Worm (Caenorhabditis elegans) whole organism, early embryonic: Measurements from ENCODE around the gene C24A3.4.

ENCODE experiments used
- aly-1 ChIP-seq: sonication (generic microtip); optimal IDR thresholded peaks from 2 replicates; lab custom pipeline; 2016; ENCODE audit warnings: missing genetic modification characterization, missing compliant biosample characterization
- ama-1 ChIP-seq: fragments of 150-350 bp; optimal IDR thresholded peaks from 2 replicates; lab custom pipeline; 2014
- ceh-36 ChIP-seq: sonication (generic microtip); optimal IDR thresholded peaks from 2 replicates; lab custom pipeline; 2016; ENCODE audit warnings: missing genetic modification characterization, inconsistent platforms, missing compliant biosample characterization
- ets-7 ChIP-seq: sonication (generic microtip); optimal IDR thresholded peaks from 2 replicates; lab custom pipeline; 2016; ENCODE audit warnings: missing genotype, missing genetic modification characterization, missing compliant biosample characterization
- flt-1 ChIP-seq: fragments of 200-800 bp; sonication (Bioruptor generic); IDR thresholded peaks from 2 replicates; pipeline ENCODE4 v1.3.6; 2022; ENCODE audit warnings: missing genetic modification characterization, missing compliant biosample characterization
- hmbx-1 ChIP-seq: sonication (generic microtip); optimal IDR thresholded peaks from 2 replicates; lab custom pipeline; 2016; ENCODE audit warnings: mild to moderate bottlenecking, missing genetic modification characterization, missing compliant biosample characterization
- hmg-4 ChIP-seq: fragments of 200-800 bp; sonication (Bioruptor generic); optimal IDR thresholded peaks from 2 replicates; lab custom pipeline; 2018; ENCODE audit warnings: mild to moderate bottlenecking, missing genetic modification characterization, missing compliant biosample characterization
- tbx-11 ChIP-seq: fragments of 200-800 bp; sonication (Bioruptor generic); IDR thresholded peaks from 2 replicates; pipeline ENCODE4 v1.3.6; 2022; ENCODE audit warnings: missing genetic modification characterization, missing compliant biosample characterization
- tbx-37 ChIP-seq: fragments of 200-800 bp; sonication (Bioruptor generic); conservative IDR thresholded peaks from 2 replicates; pipeline ENCODE4 v1.3.6; 2022; ENCODE audit warnings: missing genetic modification reagents, missing genetic modification characterization, missing compliant biosample characterization
- tra-4 ChIP-seq: sonication (generic microtip); optimal IDR thresholded peaks from 2 replicates; lab custom pipeline; 2017; ENCODE audit warnings: missing genetic modification characterization, missing compliant biosample characterization

- TF ChIP-seq hmg-4 (GFP tag; lab: Kevin White, UChicago) (no peak), ama-1 (lab: Kevin White, UChicago) (no peak), tra-4 (tag; lab: Kevin White, UChicago) (no peak), tbx-11 (GFP tag; lab: Robert Waterston, UW) (no peak), aly-1 (no peak), flt-1 (no peak), hmbx-1 (no peak), ceh-36 (no peak), ets-7 (tag; lab: Kevin White, UChicago) (no peak), tbx-37 (no peak)
Measured at ce11 chrX:9010418-9010817, 18.2 kb downstream of the C24A3.4 start, which contains the start of gene C24A3.9.
